Fruit fly (Drosophila melanogaster) whole organism, larva: ENCODE results near the gene wls.
"Not testable (repeated sequence)": the region's sequence is repeated elsewhere in the genome, so short reads cannot be mapped to it uniquely, and the experiment has no call there.

ENCODE experiments used
- noc ChIP-seq: fragments of 200-800 bp; sonication (Bioruptor generic); optimal IDR thresholded peaks from 3 replicates; lab custom pipeline; 2019; ENCODE audit warnings: missing biosample characterization, mild to moderate bottlenecking, missing genetic modification characterization, moderate library complexity

Gene wls

dm6 chr3L:11134886-11135285 is 34.5 kb downstream of the wls start, which contains the start of gene CG14143:
Gene CG14143, plus strand, starts transcription at chr3L:11134987.
- not testable (repeated sequence) for TF ChIP-seq noc (tag; lab: Kevin White, UChicago)

DNA sequence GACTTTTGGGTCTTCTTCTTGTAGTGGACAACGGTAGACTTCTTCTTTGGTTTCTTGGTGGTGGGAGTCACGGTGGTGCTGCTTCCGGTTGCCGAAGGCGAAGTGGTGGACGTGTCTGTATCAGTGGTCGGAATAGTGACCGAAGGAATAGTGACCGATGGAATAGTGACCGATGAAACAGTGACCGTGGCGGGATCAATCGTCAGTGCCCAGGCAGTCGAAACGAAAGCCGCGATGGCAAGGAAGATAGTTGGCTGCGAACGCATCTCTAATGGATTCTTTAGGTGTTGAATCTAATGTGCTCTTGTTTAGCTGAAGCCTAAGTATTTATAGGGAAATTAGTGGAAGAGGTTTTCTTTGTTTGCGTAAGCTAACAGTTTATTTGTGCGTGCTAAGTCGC is 37.4 kb downstream of the wls start, which contains the start of gene CG32074:
Gene CG32074, minus strand, starts transcription at position 268 of the 400 bp plus-strand sequence.
- not testable (repeated sequence) for TF ChIP-seq noc (tag; lab: Kevin White, UChicago)

DNA sequence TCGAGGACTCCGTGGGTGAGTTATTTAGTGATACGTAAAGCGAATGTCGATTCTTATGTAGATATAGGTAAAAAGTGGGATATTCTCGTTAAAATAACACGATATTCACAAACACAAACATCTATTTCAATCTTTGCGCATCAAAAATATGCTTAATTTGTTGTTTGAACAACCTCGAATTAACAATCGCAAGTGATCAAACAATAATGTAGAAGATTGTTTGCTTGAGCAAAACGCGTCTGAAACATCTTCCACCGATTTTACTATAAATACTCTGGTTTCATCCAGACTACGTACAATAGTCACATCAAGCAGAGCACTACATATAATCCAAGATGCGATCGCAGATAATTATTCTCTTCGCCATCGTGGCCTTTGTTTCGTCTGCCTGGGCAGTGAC is 38.9 kb downstream of the wls start, which contains the start of gene nol:
Gene nol, plus strand, starts transcription at position 301 of the 400 bp plus-strand sequence.
- TF ChIP-seq noc (tag; lab: Kevin White, UChicago), result no peak

- peak; percentile 49 for TF ChIP-seq noc (tag; lab: Kevin White, UChicago)
These were observed 43.5 kb downstream of the wls start for dm6 chr3L:11125636-11126532.

DNA sequence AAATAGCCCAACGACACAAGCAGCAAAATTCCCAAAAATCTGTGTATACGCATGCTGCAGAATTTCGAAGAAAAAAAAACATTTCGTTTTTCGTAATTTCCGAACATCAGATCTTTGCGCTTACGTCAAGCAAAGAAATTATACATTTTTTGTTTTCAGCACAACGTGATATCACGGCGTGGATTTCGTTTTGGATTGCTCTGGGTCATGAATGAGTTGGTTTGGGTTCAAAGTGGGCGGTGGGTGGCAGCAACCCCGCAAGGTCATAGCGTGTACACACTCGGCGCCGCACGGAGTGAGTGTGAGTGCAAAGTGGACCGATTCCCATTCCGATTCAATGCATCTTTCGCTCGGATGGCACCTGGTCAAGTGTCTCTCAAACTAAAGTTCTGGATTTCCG is 44.6 kb downstream of the wls start:
- TF ChIP-seq noc (tag; lab: Kevin White, UChicago), result no peak

- TF ChIP-seq noc (tag; lab: Kevin White, UChicago), result no peak
These were observed 45.0 kb downstream of the wls start for dm6 chr3L:11124439-11124838.

DNA sequence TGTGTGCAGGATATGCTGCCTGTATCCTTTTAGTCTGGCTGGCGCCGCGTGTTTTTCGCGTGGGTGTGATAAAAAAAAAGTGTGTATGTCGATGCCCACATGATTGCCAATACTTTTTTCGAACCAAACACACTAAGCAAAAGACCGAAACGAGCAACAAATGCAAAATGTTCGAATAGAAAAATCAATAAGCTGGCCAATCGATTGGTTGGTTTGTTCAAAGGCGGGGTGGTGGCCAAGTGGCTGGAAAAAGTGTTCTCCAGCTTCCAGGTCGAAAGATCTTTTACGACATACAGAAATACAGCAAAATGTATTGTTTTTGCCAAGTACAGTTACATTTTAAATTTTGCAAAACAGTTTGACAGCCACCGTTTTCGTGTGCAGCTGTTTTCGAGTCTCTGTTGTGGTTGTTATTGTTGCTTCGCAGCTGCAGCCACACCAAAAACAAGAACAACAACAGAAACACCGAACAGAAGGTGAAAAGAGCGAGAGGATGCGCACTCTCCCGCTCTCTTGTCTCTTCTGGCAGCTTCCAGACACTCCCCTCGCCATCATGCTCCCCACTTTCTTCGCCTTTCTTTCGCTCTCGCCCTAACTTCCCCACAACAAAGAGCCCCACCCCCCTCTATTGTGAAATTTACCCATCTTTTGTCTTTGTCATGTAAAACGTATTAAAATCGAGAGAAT is 45.7 kb downstream of the wls start:
- TF ChIP-seq noc (tag; lab: Kevin White, UChicago), result no peak

dm6 chr3L:11123088-11123487 is 46.3 kb downstream of the wls start, which contains the start of the genes Ufd1 and NaPi-III:
Gene Ufd1, minus strand, starts transcription at chr3L:11123216.
Gene NaPi-III, plus strand, starts transcription at chr3L:11123348.
- peak; percentile 22 for TF ChIP-seq noc (tag; lab: Kevin White, UChicago)

DNA sequence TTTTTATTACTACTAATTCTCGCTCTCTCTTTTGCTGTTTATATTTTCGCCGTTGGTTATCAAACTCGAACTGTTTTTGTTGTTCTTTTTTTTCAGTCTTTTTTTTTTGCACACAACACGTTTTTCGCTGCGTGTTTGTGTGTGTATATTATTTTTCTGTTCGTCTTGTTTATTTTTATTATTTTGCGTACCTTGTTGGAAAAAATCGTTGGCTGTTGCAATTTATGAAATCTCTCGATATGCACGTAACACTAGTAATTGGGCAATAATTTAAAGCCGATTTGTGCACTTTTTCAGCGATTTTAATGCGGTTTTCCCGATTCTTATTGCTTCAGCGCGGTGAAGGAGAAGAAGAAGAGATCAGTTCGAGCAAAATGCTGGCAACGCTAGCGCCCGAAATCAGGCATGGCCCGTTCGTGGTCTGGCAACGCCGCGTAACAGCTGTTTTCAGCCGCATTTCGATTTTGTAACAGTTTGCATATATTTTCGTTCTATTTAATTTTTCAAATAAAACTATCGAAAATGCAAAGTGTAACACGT is 48.9 kb downstream of the wls start, which contains the start of the genes FoxK and mRpL2:
Gene FoxK, minus strand, starts transcription at position 365 of the 540 bp plus-strand sequence.
Gene mRpL2, plus strand, starts transcription at position 429 of the 540 bp plus-strand sequence.
- peak; percentile 13 for TF ChIP-seq noc (tag; lab: Kevin White, UChicago)

DNA sequence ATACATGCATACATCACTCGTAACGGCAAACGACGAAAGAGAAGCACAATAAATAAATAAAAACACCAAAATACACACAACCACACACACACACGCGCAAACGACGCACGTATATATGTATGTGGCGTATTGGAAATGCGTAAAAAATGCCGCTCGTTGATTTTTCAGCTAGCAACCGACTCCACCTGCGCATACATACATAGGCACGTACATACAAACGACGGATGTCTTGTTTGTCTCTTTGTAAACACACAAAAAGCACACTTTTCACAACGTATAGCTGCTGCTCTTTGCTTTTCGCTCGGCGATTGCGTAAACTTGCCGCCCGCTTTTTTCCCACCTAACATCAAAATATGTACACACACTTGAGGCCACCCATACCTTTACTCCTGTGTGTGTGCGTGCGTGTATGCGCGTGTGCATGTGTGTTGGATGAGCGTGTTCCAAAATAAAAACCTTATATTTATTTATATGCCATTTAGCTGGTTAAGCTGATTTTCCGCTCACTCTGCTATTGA is 49.5 kb downstream of the wls start:
- TF ChIP-seq noc (tag; lab: Kevin White, UChicago), result peak; percentile 8

dm6 chr3L:11119396-11119900 is 50.0 kb downstream of the wls start:
- TF ChIP-seq noc (tag; lab: Kevin White, UChicago), result no peak

dm6 chr3L:11118627-11119395 is 50.6 kb downstream of the wls start:
- peak; percentile 38 for TF ChIP-seq noc (tag; lab: Kevin White, UChicago)

DNA sequence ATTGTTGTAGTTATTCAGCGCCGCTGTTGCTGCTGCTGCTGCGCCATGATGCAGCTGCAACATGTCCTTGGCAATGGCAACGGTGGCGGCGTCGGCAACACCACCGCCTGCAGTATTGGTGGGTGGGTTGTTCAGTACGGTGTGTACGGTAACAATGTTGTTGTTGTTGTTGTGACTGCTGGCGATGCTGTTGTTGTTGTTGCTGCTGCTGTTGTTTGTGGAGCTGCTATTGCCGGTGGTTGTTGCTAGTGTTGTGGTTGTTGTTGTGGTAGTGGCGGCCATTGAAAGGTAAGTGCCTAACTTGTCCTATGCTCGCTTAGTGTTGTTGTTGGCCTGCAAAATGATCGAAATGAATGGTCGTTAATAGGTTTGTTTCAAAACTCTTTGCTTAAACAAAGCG is 51.7 kb downstream of the wls start:
- no peak for TF ChIP-seq noc (tag; lab: Kevin White, UChicago)
